Fruit fly (Drosophila melanogaster) whole organism, embryonic: Measurements from ENCODE around the gene CG32590.
A peak's percentile ranks its signal among the peaks of the same experiment; 100 is the strongest.

ENCODE experiments used
- Asciz ChIP-seq: fragments of 200-800 bp; sonication (Bioruptor generic); optimal IDR thresholded peaks from 2 replicates; lab custom pipeline; 2017; ENCODE audit warnings: missing biosample characterization, mild to moderate bottlenecking, missing genetic modification characterization, missing genetic modification reagents
- BtbVII ChIP-seq: fragments of 200-800 bp; sonication (Bioruptor generic); optimal IDR thresholded peaks from 3 replicates; lab custom pipeline; 2017; ENCODE audit warnings: missing biosample characterization, mild to moderate bottlenecking, missing genetic modification characterization
- Bteb2 ChIP-seq: fragments of 200-800 bp; sonication (Bioruptor generic); optimal IDR thresholded peaks from 2 replicates; lab custom pipeline; 2016; ENCODE audit warnings: missing biosample characterization, missing genetic modification characterization
- CG10147 ChIP-seq: fragments of 200-800 bp; sonication (Bioruptor generic); optimal IDR thresholded peaks from 2 replicates; lab custom pipeline; 2019; ENCODE audit warnings: missing biosample characterization, mild to moderate bottlenecking, missing genetic modification characterization, moderate library complexity
- CG10274 ChIP-seq: fragments of 200-800 bp; sonication (Bioruptor generic); optimal IDR thresholded peaks from 3 replicates; lab custom pipeline; 2017; ENCODE audit warnings: missing biosample characterization, mild to moderate bottlenecking, missing genetic modification characterization
- CG10431 ChIP-seq: fragments of 200-800 bp; sonication (Bioruptor generic); optimal IDR thresholded peaks from 3 replicates; lab custom pipeline; 2018; ENCODE audit warnings: missing biosample characterization, mild to moderate bottlenecking, missing genetic modification characterization
- CG13894 ChIP-seq: fragments of 200-800 bp; sonication (Bioruptor generic); optimal IDR thresholded peaks from 3 replicates; lab custom pipeline; 2018; ENCODE audit warnings: missing biosample characterization, mild to moderate bottlenecking, missing genetic modification characterization, moderate library complexity
- CG1603 ChIP-seq: fragments of 200-800 bp; sonication (Bioruptor generic); optimal IDR thresholded peaks from 2 replicates; lab custom pipeline; 2019; ENCODE audit warnings: missing biosample characterization, mild to moderate bottlenecking, missing genetic modification characterization, moderate library complexity
- CG2120 ChIP-seq: fragments of 200-800 bp; sonication (Bioruptor generic); optimal IDR thresholded peaks from 3 replicates; lab custom pipeline; 2016; ENCODE audit warnings: missing biosample characterization, missing genetic modification characterization
- CG2875 ChIP-seq: fragments of 200-800 bp; sonication (Bioruptor generic); optimal IDR thresholded peaks from 2 replicates; lab custom pipeline; 2017; ENCODE audit warnings: missing biosample characterization, mild to moderate bottlenecking, missing genetic modification characterization, missing genetic modification reagents
- CG4854 ChIP-seq: fragments of 200-800 bp; sonication (Bioruptor generic); optimal IDR thresholded peaks from 2 replicates; lab custom pipeline; 2016; ENCODE audit warnings: missing biosample characterization, missing genetic modification characterization, inconsistent platforms
- Deaf1 ChIP-seq: fragments of 200-800 bp; optimal IDR thresholded peaks from 3 replicates; lab custom pipeline; 2019; ENCODE audit warnings: missing biosample characterization, mild to moderate bottlenecking, missing genetic modification characterization, moderate library complexity
- Dll ChIP-seq: fragments of 200-800 bp; sonication (Bioruptor generic); IDR thresholded peaks from 4 replicates; pipeline ENCODE4 v1.3.6; 2022; ENCODE audit warnings: missing biosample characterization, missing genetic modification characterization; ENCODE audit not compliant: partially characterized antibody
- Drgx ChIP-seq: fragments of 200-800 bp; sonication (Bioruptor generic); IDR thresholded peaks from 2 replicates; pipeline ENCODE4 v1.3.6; 2022; ENCODE audit warnings: missing biosample characterization, missing genetic modification characterization
- Eip74EF ChIP-seq, 2 experiments: fragments of 200-800 bp in 1 of 2; fragments of >200 bp in 1 of 2; sonication (Bioruptor generic) in 1 of 2; optimal IDR thresholded peaks; 2 replicates each; lab custom pipeline; 2017 to 2019; ENCODE audit warnings: missing biosample characterization in 2 of 2, missing genetic modification characterization in 2 of 2, mild to moderate bottlenecking in 1 of 2, moderate library complexity in 1 of 2
- Elba2 ChIP-seq: fragments of 200-800 bp; sonication (Bioruptor generic); optimal IDR thresholded peaks from 3 replicates; lab custom pipeline; 2016; ENCODE audit warnings: missing biosample characterization, missing genetic modification characterization
- Hr78 ChIP-seq, 2 experiments: fragments of 200-800 bp in 1 of 2; fragments of >200 bp in 1 of 2; sonication (Bioruptor generic) in 1 of 2; optimal IDR thresholded peaks; 2 replicates each; lab custom pipeline; 2017 to 2019; ENCODE audit warnings: missing biosample characterization in 2 of 2, missing genetic modification characterization in 2 of 2, mild to moderate bottlenecking in 1 of 2, moderate library complexity in 1 of 2
- Hsf ChIP-seq: fragments of 200-800 bp; sonication (Bioruptor generic); optimal IDR thresholded peaks from 3 replicates; lab custom pipeline; 2016; ENCODE audit warnings: missing biosample characterization, missing genetic modification characterization
- Lhr ChIP-seq: fragments of 200-800 bp; sonication (Bioruptor generic); optimal IDR thresholded peaks from 3 replicates; lab custom pipeline; 2017; ENCODE audit warnings: mild to moderate bottlenecking, missing biosample characterization, missing genetic modification reagents, missing genetic modification characterization
- NfI ChIP-seq: fragments of 200-800 bp; sonication (Bioruptor generic); optimal IDR thresholded peaks from 3 replicates; lab custom pipeline; 2018; ENCODE audit warnings: missing biosample characterization, mild to moderate bottlenecking, missing genetic modification characterization, moderate library complexity
- Pdp1 ChIP-seq, 2 experiments: fragments of 200-800 bp; sonication (Bioruptor generic); optimal IDR thresholded peaks; 3 replicates each; lab custom pipeline; 2016; ENCODE audit warnings: missing biosample characterization in 2 of 2, missing genetic modification characterization in 2 of 2, mild to moderate bottlenecking in 1 of 2, moderate library complexity in 1 of 2
- bab2 ChIP-seq: fragments of 200-800 bp; sonication (Bioruptor generic); optimal IDR thresholded peaks from 2 replicates; lab custom pipeline; 2016; ENCODE audit warnings: missing biosample characterization, missing genetic modification characterization
- chinmo ChIP-seq: fragments of 200-800 bp; sonication (Bioruptor generic); IDR thresholded peaks from 4 replicates; pipeline ENCODE4 v1.3.6; 2022; ENCODE audit warnings: missing biosample characterization, missing genetic modification characterization; ENCODE audit not compliant: partially characterized antibody
- dm ChIP-seq: fragments of 200-800 bp; sonication (Bioruptor generic); optimal IDR thresholded peaks from 3 replicates; lab custom pipeline; 2016; ENCODE audit warnings: missing biosample characterization, missing genetic modification characterization
- dpn ChIP-seq, 2 experiments: fragments of 200-800 bp; sonication (Bioruptor generic); optimal IDR thresholded peaks; 3 replicates each; lab custom pipeline; 2016; ENCODE audit warnings: missing biosample characterization in 2 of 2, missing genetic modification characterization in 2 of 2
- exex ChIP-seq: fragments of 200-800 bp; sonication (Bioruptor generic); optimal IDR thresholded peaks from 4 replicates; lab custom pipeline; 2018; ENCODE audit warnings: missing biosample characterization, mild to moderate bottlenecking, missing genetic modification characterization, moderate library complexity
- ham ChIP-seq: fragments of 200-800 bp; sonication (Bioruptor generic); IDR thresholded peaks from 2 replicates; pipeline ENCODE4 v1.3.6; 2022; ENCODE audit warnings: missing biosample characterization, missing genetic modification characterization
- lab ChIP-seq: fragments of 200-800 bp; sonication (Bioruptor generic); optimal IDR thresholded peaks from 3 replicates; lab custom pipeline; 2017; ENCODE audit warnings: missing biosample characterization, missing genetic modification characterization, mild to moderate bottlenecking, moderate library complexity, missing genetic modification reagents
- luna ChIP-seq: fragments of 200-800 bp; sonication (Bioruptor generic); optimal IDR thresholded peaks from 2 replicates; lab custom pipeline; 2016; ENCODE audit warnings: missing biosample characterization, missing genetic modification characterization
- schlank ChIP-seq: fragments of 200-800 bp; sonication (Bioruptor generic); optimal IDR thresholded peaks from 2 replicates; lab custom pipeline; 2018; ENCODE audit warnings: missing biosample characterization, mild to moderate bottlenecking, missing genetic modification characterization
- sd ChIP-seq: fragments of 200-800 bp; sonication (Bioruptor generic); optimal IDR thresholded peaks from 3 replicates; lab custom pipeline; 2018; ENCODE audit warnings: missing biosample characterization, mild to moderate bottlenecking, missing genetic modification characterization, moderate library complexity
- slp2 ChIP-seq: fragments of 200-800 bp; sonication (Bioruptor generic); optimal IDR thresholded peaks from 2 replicates; lab custom pipeline; 2016; ENCODE audit warnings: missing biosample characterization, missing genetic modification characterization

CG32590 gene

dm6 chrX:14858951-14859350, 20.0 kb upstream of the CG32590 start, which contains the start of gene CG46399:
TSS of gene CG46399 (plus strand) at chrX:14859251.
- TF ChIP-seq CG2120 (GFP tag; lab: Kevin White, UChicago) (no peak), Lhr (GFP tag; lab: Kevin White, UChicago) (no peak), lab (no peak), luna (GFP tag; lab: Kevin White, UChicago) (no peak), ham (GFP tag; lab: Robert Waterston, UW) (no peak), dm (GFP tag; lab: Kevin White, UChicago) (no peak), Bteb2 (GFP tag; lab: Kevin White, UChicago) (no peak), bab2 (no peak), Dll (GFP tag; lab: Robert Waterston, UW) (no peak), schlank (no peak), Hr78 (GFP tag; optimal IDR thresholded peaks at IDR 0.05; lab: Kevin White, UChicago) (no peak)

- TF ChIP-seq Elba2 (GFP tag; lab: Kevin White, UChicago) (no peak), Drgx (peak; percentile 62)
These were observed 19.0 kb upstream of the CG32590 start for dm6 chrX:14857883-14858282.

DNA sequence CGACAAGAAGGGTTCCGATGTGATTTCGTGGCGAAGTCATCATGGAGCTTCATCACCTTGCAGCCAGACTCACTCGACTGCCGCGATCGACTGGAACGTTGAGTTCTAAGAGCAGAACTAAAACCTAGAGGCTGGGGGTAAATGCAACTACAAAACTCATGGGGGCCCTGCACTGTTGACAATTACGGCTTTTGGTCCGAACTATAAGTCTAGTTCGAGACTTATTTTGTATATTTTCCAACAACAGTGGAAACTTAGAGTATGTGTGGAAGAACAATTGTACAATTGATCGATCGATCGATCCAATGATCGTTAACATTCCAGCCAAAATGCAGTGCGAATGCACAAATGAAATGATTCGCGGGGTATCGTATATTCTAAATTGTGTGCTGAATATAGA, 17.4 kb upstream of the CG32590 start, which contains the start of gene CG9519:
TSS of gene CG9519 (minus strand) at position 101 of the 400 bp plus-strand sequence.
- TF ChIP-seq NfI (GFP tag; lab: Kevin White, UChicago) (no peak), dpn (GFP tag; optimal IDR thresholded peaks at IDR 0.05; lab: Kevin White, UChicago) (no peak), CG2875 (GFP tag; lab: Kevin White, UChicago) (no peak), Asciz (GFP tag; lab: Kevin White, UChicago) (no peak), Hsf (GFP tag; lab: Kevin White, UChicago) (no peak), BtbVII (GFP tag; lab: Kevin White, UChicago) (no peak), exex (tag; lab: Kevin White, UChicago) (no peak), CG4854 (GFP tag; lab: Kevin White, UChicago) (no peak), CG10274 (GFP tag; lab: Kevin White, UChicago) (no peak), CG1603 (no peak), CG10147 (no peak)

- peak; percentile 91 for TF ChIP-seq Deaf1 (tag; lab: Kevin White, UChicago)
- TF ChIP-seq chinmo (GFP tag; lab: Robert Waterston, UW): 0 out of 4 replicates have a peak, but pooled peaks have one; percentile 72
- no peak for TF ChIP-seq slp2 (GFP tag; lab: Kevin White, UChicago)
- peak in 1 of 2 experiments; percentile 8 for TF ChIP-seq Pdp1 (GFP tag; optimal IDR thresholded peaks at IDR 0.05; lab: Kevin White, UChicago)
- peak in 1 of 2 experiments; percentile 24 for TF ChIP-seq Eip74EF (GFP tag; optimal IDR thresholded peaks at IDR 0.05; lab: Kevin White, UChicago)
- peak; percentile 0 for TF ChIP-seq sd
- TF ChIP-seq CG10431 (GFP tag; lab: Kevin White, UChicago): no peak
- TF ChIP-seq CG13894 (tag; lab: Kevin White, UChicago): peak; percentile 95
These were observed 14.3 kb upstream of the CG32590 start, which contains the start of gene CG9521 for dm6 chrX:14853153-14853672. TSS of gene CG9521 (minus strand) at chrX:14853269.
